Worm (Caenorhabditis elegans): ENCODE data around the gene F54B3.1.

ce11 chrII:10218171-10218570 lies 32.9 kb upstream of the F54B3.1 start, which contains the start of gene ref-1:
- TF ChIP-seq hnd-1 (tag; optimal IDR thresholded peaks at IDR 0.05) (no peak), ets-7 (tag; optimal IDR thresholded peaks at IDR 0.05) (no peak), ama-1 (optimal IDR thresholded peaks at IDR 0.05) (no peak), F13C5.2 (tag; optimal IDR thresholded peaks at IDR 0.05) (no peak), ceh-13 (GFP tag; optimal IDR thresholded peaks at IDR 0.05) (no peak), tbx-37 (GFP tag; conservative IDR thresholded peaks at IDR 0.05) (no peak), aly-1 (tag; optimal IDR thresholded peaks at IDR 0.05) (no peak)
